Worm (Caenorhabditis elegans) whole organism, late embryonic: ENCODE results near the gene C15H11.10.

Source experiments
- C08G9.2 ChIP-seq: sonication (generic microtip); optimal IDR thresholded peaks from 2 replicates; lab custom pipeline; 2016; ENCODE audit warnings: mild to moderate bottlenecking, missing genetic modification characterization, moderate library complexity, missing compliant biosample characterization
- K02D7.2 ChIP-seq: sonication (generic microtip); optimal IDR thresholded peaks from 2 replicates; lab custom pipeline; 2017; ENCODE audit warnings: mild to moderate bottlenecking, missing genetic modification characterization, missing compliant biosample characterization
- K09A11.1 ChIP-seq: sonication (generic microtip); optimal IDR thresholded peaks from 2 replicates; lab custom pipeline; 2017; ENCODE audit warnings: antibody characterized with exemption, mild to moderate bottlenecking, missing genetic modification characterization, missing compliant biosample characterization; ENCODE audit not compliant: insufficient read depth
- T23F11.4 ChIP-seq: fragments of 200-800 bp; sonication (Bioruptor generic); optimal IDR thresholded peaks from 2 replicates; lab custom pipeline; 2018; ENCODE audit warnings: mild to moderate bottlenecking, missing genetic modification characterization, missing compliant biosample characterization
- Y22D7AL.16 ChIP-seq: sonication (generic microtip); optimal IDR thresholded peaks from 2 replicates; lab custom pipeline; 2016; ENCODE audit warnings: missing genetic modification characterization, missing compliant biosample characterization
- ama-1 ChIP-seq: fragments of 150-350 bp; optimal IDR thresholded peaks from 2 replicates; lab custom pipeline; 2014
- ceh-18 ChIP-seq: sonication (generic microtip); optimal IDR thresholded peaks from 2 replicates; lab custom pipeline; 2016; ENCODE audit warnings: missing genetic modification characterization, missing compliant biosample characterization
- ceh-19 ChIP-seq: fragments of 200-800 bp; sonication (Bioruptor generic); optimal IDR thresholded peaks from 2 replicates; lab custom pipeline; 2018; ENCODE audit warnings: mild to moderate bottlenecking, missing genetic modification characterization, missing compliant biosample characterization
- ceh-30 ChIP-seq: fragments of 150-350 bp; optimal IDR thresholded peaks from 2 replicates; lab custom pipeline; 2014; ENCODE audit warnings: missing biosample characterization, missing genetic modification characterization
- ceh-31 ChIP-seq: sonication (generic microtip); optimal IDR thresholded peaks from 2 replicates; lab custom pipeline; 2016; ENCODE audit warnings: missing genetic modification characterization, missing compliant biosample characterization
- ceh-34 ChIP-seq: sonication (generic microtip); optimal IDR thresholded peaks from 2 replicates; lab custom pipeline; 2016; ENCODE audit warnings: mild to moderate bottlenecking, missing genetic modification characterization, missing compliant biosample characterization
- che-1 ChIP-seq: sonication (generic microtip); optimal IDR thresholded peaks from 2 replicates; lab custom pipeline; 2016; ENCODE audit warnings: mild to moderate bottlenecking, missing genetic modification characterization, missing compliant biosample characterization
- dve-1 ChIP-seq: sonication (generic microtip); optimal IDR thresholded peaks from 2 replicates; lab custom pipeline; 2017; ENCODE audit warnings: antibody characterized with exemption, mild to moderate bottlenecking, missing genetic modification characterization, missing compliant biosample characterization
- elt-2 ChIP-seq: sonication (generic microtip); optimal IDR thresholded peaks from 2 replicates; lab custom pipeline; 2016; ENCODE audit warnings: missing genetic modification reagents, missing genetic modification characterization, missing compliant biosample characterization
- elt-4 ChIP-seq: sonication (generic microtip); optimal IDR thresholded peaks from 2 replicates; lab custom pipeline; 2016; ENCODE audit warnings: missing genetic modification characterization, missing compliant biosample characterization
- fax-1 ChIP-seq: sonication (generic microtip); optimal IDR thresholded peaks from 2 replicates; lab custom pipeline; 2016; ENCODE audit warnings: missing genotype, missing genetic modification characterization, missing compliant biosample characterization
- fkh-10 ChIP-seq: fragments of 150-350 bp; optimal IDR thresholded peaks from 2 replicates; lab custom pipeline; 2014; ENCODE audit warnings: missing biosample characterization, missing genetic modification reagents, missing genetic modification characterization
- fkh-6 ChIP-seq: sonication (generic microtip); optimal IDR thresholded peaks from 2 replicates; lab custom pipeline; 2016; ENCODE audit warnings: missing genetic modification characterization, missing compliant biosample characterization
- nhr-11 ChIP-seq: fragments of 150-350 bp; optimal IDR thresholded peaks from 2 replicates; lab custom pipeline; 2014; ENCODE audit warnings: missing biosample characterization, missing genetic modification characterization
- nhr-232 ChIP-seq: sonication (generic microtip); optimal IDR thresholded peaks from 2 replicates; lab custom pipeline; 2016; ENCODE audit warnings: missing genetic modification characterization, missing compliant biosample characterization
- pha-2 ChIP-seq: sonication (generic microtip); optimal IDR thresholded peaks from 2 replicates; lab custom pipeline; 2017; ENCODE audit warnings: mild to moderate bottlenecking, missing genetic modification characterization, missing compliant biosample characterization
- pha-4 ChIP-seq: fragments of 150-350 bp; optimal IDR thresholded peaks from 2 replicates; lab custom pipeline; 2018; ENCODE audit warnings: missing biosample characterization, missing genetic modification reagents, missing genetic modification characterization
- pqm-1 ChIP-seq: sonication (generic microtip); optimal IDR thresholded peaks from 2 replicates; lab custom pipeline; 2016; ENCODE audit warnings: missing genetic modification characterization, missing compliant biosample characterization
- pros-1 ChIP-seq: fragments of 150-350 bp; optimal IDR thresholded peaks from 2 replicates; lab custom pipeline; 2014; ENCODE audit warnings: missing biosample characterization, missing genetic modification reagents, missing genetic modification characterization
- ref-2 ChIP-seq: sonication (generic microtip); optimal IDR thresholded peaks from 2 replicates; lab custom pipeline; 2016; ENCODE audit warnings: missing genetic modification characterization, missing compliant biosample characterization
- sox-2 ChIP-seq: fragments of 200-800 bp; sonication (Bioruptor generic); IDR thresholded peaks from 2 replicates; pipeline ENCODE4 v1.3.6; 2022; ENCODE audit warnings: missing genetic modification reagents, missing genetic modification characterization, missing compliant biosample characterization
- syd-9 ChIP-seq: sonication (generic microtip); optimal IDR thresholded peaks from 2 replicates; lab custom pipeline; 2016; ENCODE audit warnings: mild to moderate bottlenecking, missing genetic modification characterization, moderate library complexity, missing compliant biosample characterization
- unc-3 ChIP-seq, 2 experiments: fragments of 200-800 bp in 1 of 2; sonication (Bioruptor generic) in 1 of 2; sonication (generic microtip) in 1 of 2; conservative IDR thresholded peaks in 1 of 2; optimal IDR thresholded peaks in 1 of 2; 2 replicates each; pipeline versions ENCODE4 v1.3.6 to Lab custom; 2016 to 2022; ENCODE audit warnings: missing compliant biosample characterization in 2 of 2, missing genetic modification characterization in 2 of 2, missing genetic modification reagents in 1 of 2
- unc-42 ChIP-seq: sonication (generic microtip); optimal IDR thresholded peaks from 2 replicates; lab custom pipeline; 2016; ENCODE audit warnings: missing genotype, missing genetic modification characterization, missing compliant biosample characterization
- unc-55 ChIP-seq: sonication (generic microtip); optimal IDR thresholded peaks from 2 replicates; lab custom pipeline; 2017; ENCODE audit warnings: missing biosample characterization, missing genetic modification reagents, missing genetic modification characterization
- zip-5 ChIP-seq: sonication (generic microtip); optimal IDR thresholded peaks from 2 replicates; lab custom pipeline; 2016; ENCODE audit warnings: missing genetic modification characterization, missing compliant biosample characterization

The C15H11.10 gene

ce11 chrV:14427069-14427825, 35.3 kb downstream of the C15H11.10 start:
- peak; percentile 21 for TF ChIP-seq unc-42 (tag; lab: Kevin White, UChicago)
- TF ChIP-seq ceh-31 (tag; lab: Kevin White, UChicago): peak; percentile 23
- no peak for TF ChIP-seq ceh-18 (tag; lab: Kevin White, UChicago)
- no peak for TF ChIP-seq K09A11.1 (tag; lab: Kevin White, UChicago)
- TF ChIP-seq syd-9 (tag; lab: Kevin White, UChicago): no peak
- TF ChIP-seq ceh-34 (tag; lab: Kevin White, UChicago): no peak
- peak; percentile 47; the same call in 1 of the 2 replicates for TF ChIP-seq sox-2 (GFP tag; lab: Robert Waterston, UW)

ce11 chrV:14428865-14429264, 36.9 kb downstream of the C15H11.10 start, which contains the start of gene F23B12.1:
Gene F23B12.1, plus strand, starts transcription at chrV:14429165.
- no peak for TF ChIP-seq fkh-10 (GFP tag; lab: Kevin White, UChicago)

DNA sequence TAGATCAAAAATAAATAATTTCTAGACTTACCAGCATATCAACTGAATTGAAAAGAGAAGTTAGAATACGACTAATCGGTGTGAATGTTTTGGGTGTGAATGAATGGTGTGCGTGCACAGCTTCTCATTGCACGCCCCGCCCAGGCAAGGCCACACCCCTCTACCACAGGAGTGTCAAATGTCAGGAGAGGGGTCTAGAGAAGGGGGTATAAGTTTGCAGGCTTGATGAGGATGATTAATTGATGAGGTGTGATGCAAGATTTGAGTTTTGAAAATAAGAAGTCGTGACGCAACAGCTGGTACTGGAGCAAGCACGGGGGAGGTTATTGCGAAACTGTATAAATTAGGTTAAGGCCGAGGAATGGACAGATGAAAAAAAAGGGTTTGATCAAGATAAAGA, 40.3 kb downstream of the C15H11.10 start, which contains the start of gene egl-1:
Gene egl-1, minus strand, starts transcription at position 101 of the 400 bp plus-strand sequence.
- TF ChIP-seq K02D7.2 (tag; lab: Kevin White, UChicago) (no peak), dve-1 (tag; lab: Kevin White, UChicago) (no peak), ref-2 (peak; percentile 17), unc-3 (GFP tag; conservative IDR thresholded peaks at IDR 0.05; lab: Robert Waterston, UW) (no peak), unc-3 (tag; optimal IDR thresholded peaks at IDR 0.05; lab: Kevin White, UChicago) (no peak)

- TF ChIP-seq nhr-11 (tag; lab: Kevin White, UChicago) (no peak), elt-4 (tag; lab: Kevin White, UChicago) (no peak), pha-4 (tag; lab: Kevin White, UChicago) (no peak), che-1 (tag; lab: Kevin White, UChicago) (no peak), Y22D7AL.16 (tag; lab: Kevin White, UChicago) (no peak), zip-5 (no peak), fkh-10 (GFP tag; lab: Kevin White, UChicago) (no peak), unc-55 (GFP tag; lab: Kevin White, UChicago) (no peak), fax-1 (no peak), elt-2 (no peak), ama-1 (lab: Kevin White, UChicago) (no peak), pros-1 (tag; lab: Kevin White, UChicago) (no peak), T23F11.4 (GFP tag; lab: Kevin White, UChicago) (no peak), ceh-30 (no peak)
- TF ChIP-seq, all 69 proteins: peak for 0
These were observed 41.7 kb downstream of the C15H11.10 start for ce11 chrV:14433584-14433983.

DNA sequence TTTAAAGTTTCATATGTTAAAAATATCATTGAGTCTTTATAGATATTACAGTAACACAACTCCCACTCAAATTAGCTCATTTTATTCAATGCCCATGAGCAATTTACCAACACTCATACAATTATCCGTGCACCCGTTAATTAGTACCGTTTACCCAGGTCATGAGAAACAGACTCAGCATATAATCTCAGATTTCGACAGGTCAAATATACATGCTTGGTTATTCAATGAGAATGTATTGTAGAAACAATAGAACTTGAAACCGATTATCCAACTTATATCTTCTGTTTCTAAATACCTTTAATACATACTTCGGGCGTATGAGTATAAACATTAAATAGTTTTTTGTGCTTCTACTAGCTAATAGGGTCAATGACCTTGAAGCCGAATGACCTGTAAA, 44.3 kb downstream of the C15H11.10 start:
- TF ChIP-seq unc-55 (GFP tag; lab: Kevin White, UChicago) (no peak), pqm-1 (tag; lab: Kevin White, UChicago) (no peak), ceh-19 (GFP tag; lab: Kevin White, UChicago) (no peak), C08G9.2 (tag; lab: Kevin White, UChicago) (no peak), nhr-11 (tag; lab: Kevin White, UChicago) (no peak), T23F11.4 (GFP tag; lab: Kevin White, UChicago) (no peak), fkh-6 (tag; lab: Kevin White, UChicago) (no peak), nhr-232 (tag; lab: Kevin White, UChicago) (no peak), ceh-30 (no peak), pha-2 (tag; lab: Kevin White, UChicago) (no peak)
